Worm (Caenorhabditis elegans): ENCODE results near the gene Y43F4A.1.

- TF ChIP-seq elt-3 (tag; optimal IDR thresholded peaks at IDR 0.05): no peak
- no peak for TF ChIP-seq snpc-4 (tag; optimal IDR thresholded peaks at IDR 0.05)
- TF ChIP-seq ham-2 (GFP tag; optimal IDR thresholded peaks at IDR 0.05): no peak
- no peak for TF ChIP-seq ceh-83 (GFP tag; optimal IDR thresholded peaks at IDR 0.05)
- TF ChIP-seq nhr-237 (tag; optimal IDR thresholded peaks at IDR 0.05): no peak
- TF ChIP-seq nhr-12 (tag; optimal IDR thresholded peaks at IDR 0.05): no peak
- TF ChIP-seq bed-3 (GFP tag; optimal IDR thresholded peaks at IDR 0.05): no peak
- TF ChIP-seq unc-120 (tag; optimal IDR thresholded peaks at IDR 0.05; ENCODE audit: poor library complexity, severe bottlenecking): peak; percentile 30
- no peak for TF ChIP-seq pha-4 (tag; optimal IDR thresholded peaks at IDR 0.05)
- no peak for TF ChIP-seq unc-62 (GFP tag; optimal IDR thresholded peaks at IDR 0.05)
- TF ChIP-seq sptf-1 (tag; optimal IDR thresholded peaks at IDR 0.05): peak; percentile 17
- TF ChIP-seq nhr-76 (tag; optimal IDR thresholded peaks at IDR 0.05): no peak
Measured at ce11 chrIII:13187773-13188172, 35.1 kb upstream of the Y43F4A.1 start.
